Worm (Caenorhabditis elegans): ENCODE results near the gene F56H9.6.
A peak's percentile ranks its signal among the peaks of the same experiment; 100 is the strongest.

Gene F56H9.6

ce11 chrV:12667397-12667796, 37.8 kb upstream of the F56H9.6 start:
- TF ChIP-seq unc-3 (GFP tag; conservative IDR thresholded peaks at IDR 0.05) (no peak), unc-3 (tag; optimal IDR thresholded peaks at IDR 0.05) (no peak)

- TF ChIP-seq pax-1 (tag; optimal IDR thresholded peaks at IDR 0.05): no peak
- no peak for TF ChIP-seq che-1 (tag; optimal IDR thresholded peaks at IDR 0.05)
- TF ChIP-seq K09A11.1 (tag; optimal IDR thresholded peaks at IDR 0.05; ENCODE audit: insufficient read depth): no peak
- no peak for TF ChIP-seq fax-1 (tag; optimal IDR thresholded peaks at IDR 0.05)
- TF ChIP-seq syd-9 (tag; optimal IDR thresholded peaks at IDR 0.05): no peak
- TF ChIP-seq unc-55 (GFP tag; optimal IDR thresholded peaks at IDR 0.05): no peak
- no peak for TF ChIP-seq elt-4 (tag; optimal IDR thresholded peaks at IDR 0.05)
- TF ChIP-seq mec-3 (tag; optimal IDR thresholded peaks at IDR 0.05; ENCODE audit: borderline replicate concordance): no peak
- no peak for TF ChIP-seq ceh-9 (tag; optimal IDR thresholded peaks at IDR 0.05)
- TF ChIP-seq rnt-1 (tag; optimal IDR thresholded peaks at IDR 0.05): no peak
- no peak for TF ChIP-seq ets-4 (tag; optimal IDR thresholded peaks at IDR 0.05)
- no peak for TF ChIP-seq dmd-4 (tag; optimal IDR thresholded peaks at IDR 0.05; ENCODE audit: borderline replicate concordance)
These were observed 33.7 kb upstream of the F56H9.6 start for ce11 chrV:12663386-12663785.

- TF ChIP-seq eyg-1 (tag; optimal IDR thresholded peaks at IDR 0.05) (no peak), T23F11.4 (GFP tag; optimal IDR thresholded peaks at IDR 0.05) (no peak), ceh-9 (tag; optimal IDR thresholded peaks at IDR 0.05) (no peak), elt-4 (tag; optimal IDR thresholded peaks at IDR 0.05) (no peak), unc-3 (GFP tag; conservative IDR thresholded peaks at IDR 0.05) (no peak), unc-3 (tag; optimal IDR thresholded peaks at IDR 0.05) (no peak), zip-5 (tag; optimal IDR thresholded peaks at IDR 0.05) (no peak)
These were observed 32.0 kb upstream of the F56H9.6 start, which contains the start of gene W05B10.3 for ce11 chrV:12661619-12662018. Gene W05B10.3 (minus strand): TSS chrV:12661719.

ce11 chrV:12660280-12660818, 30.7 kb upstream of the F56H9.6 start, which contains the start of gene his-74:
Gene his-74 (minus strand): TSS chrV:12660330.
- TF ChIP-seq npax-4 (tag; optimal IDR thresholded peaks at IDR 0.05): no peak
- TF ChIP-seq pqm-1 (tag; optimal IDR thresholded peaks at IDR 0.05): no peak
- TF ChIP-seq sdc-2 (tag; optimal IDR thresholded peaks at IDR 0.05): no peak
- no peak for TF ChIP-seq ets-4 (tag; optimal IDR thresholded peaks at IDR 0.05)
- no peak for TF ChIP-seq fkh-6 (tag; optimal IDR thresholded peaks at IDR 0.05)
- no peak for TF ChIP-seq gmeb-2 (tag; optimal IDR thresholded peaks at IDR 0.05)
- TF ChIP-seq eyg-1 (tag; optimal IDR thresholded peaks at IDR 0.05): no peak
- TF ChIP-seq C38D4.7 (GFP tag; optimal IDR thresholded peaks at IDR 0.05): no peak
- no peak for TF ChIP-seq ref-2 (tag; optimal IDR thresholded peaks at IDR 0.05)
- no peak for TF ChIP-seq hlh-30 (tag; optimal IDR thresholded peaks at IDR 0.05; ENCODE audit: insufficient read depth)
- no peak for TF ChIP-seq ceh-24 (tag; optimal IDR thresholded peaks at IDR 0.05)
- TF ChIP-seq dve-1 (tag; optimal IDR thresholded peaks at IDR 0.05): no peak
- TF ChIP-seq unc-42 (tag; optimal IDR thresholded peaks at IDR 0.05): no peak
- TF ChIP-seq F13H6.1 (tag; optimal IDR thresholded peaks at IDR 0.05): no peak
- TF ChIP-seq C08G9.2 (tag; optimal IDR thresholded peaks at IDR 0.05): no peak
- no peak for TF ChIP-seq ceh-30 (tag; optimal IDR thresholded peaks at IDR 0.05)
- no peak for TF ChIP-seq unc-55 (GFP tag; optimal IDR thresholded peaks at IDR 0.05)

ce11 chrV:12659426-12659825, 29.8 kb upstream of the F56H9.6 start, which contains the start of gene ccch-3:
Gene ccch-3 (minus strand): TSS chrV:12659687.
- no peak for TF ChIP-seq mec-3 (tag; optimal IDR thresholded peaks at IDR 0.05; ENCODE audit: borderline replicate concordance)
- TF ChIP-seq pha-2 (tag; optimal IDR thresholded peaks at IDR 0.05): no peak
- TF ChIP-seq pat-9 (tag; optimal IDR thresholded peaks at IDR 0.05): no peak
- TF ChIP-seq unc-86 (tag; optimal IDR thresholded peaks at IDR 0.05): no peak
- TF ChIP-seq ref-2 (tag; optimal IDR thresholded peaks at IDR 0.05): no peak
- TF ChIP-seq ceh-31 (tag; optimal IDR thresholded peaks at IDR 0.05): peak; percentile 14
- TF ChIP-seq unc-55 (GFP tag; optimal IDR thresholded peaks at IDR 0.05): no peak
- TF ChIP-seq fax-1 (tag; optimal IDR thresholded peaks at IDR 0.05): no peak
- TF ChIP-seq unc-42 (tag; optimal IDR thresholded peaks at IDR 0.05): peak; percentile 83
- TF ChIP-seq ceh-19 (GFP tag; optimal IDR thresholded peaks at IDR 0.05): no peak
- TF ChIP-seq hlh-15 (tag; optimal IDR thresholded peaks at IDR 0.05): no peak
- TF ChIP-seq pha-4 (tag; optimal IDR thresholded peaks at IDR 0.05): no peak
- TF ChIP-seq ztf-16 (tag; optimal IDR thresholded peaks at IDR 0.05): peak; percentile 4
- no peak for TF ChIP-seq gmeb-2 (tag; optimal IDR thresholded peaks at IDR 0.05)
- TF ChIP-seq che-1 (tag; optimal IDR thresholded peaks at IDR 0.05): no peak
- TF ChIP-seq pqm-1 (tag; optimal IDR thresholded peaks at IDR 0.05): no peak
- no peak for TF ChIP-seq ceh-45 (GFP tag; IDR thresholded peaks at IDR 0.05)
- TF ChIP-seq hlh-30 (tag; optimal IDR thresholded peaks at IDR 0.05; ENCODE audit: insufficient read depth): peak; percentile 37
- no peak for TF ChIP-seq tbx-2 (tag; optimal IDR thresholded peaks at IDR 0.05)
- TF ChIP-seq ceh-14 (tag; optimal IDR thresholded peaks at IDR 0.05): no peak
- no peak for TF ChIP-seq sdc-2 (tag; optimal IDR thresholded peaks at IDR 0.05)
